Fruit fly (Drosophila melanogaster): ENCODE measurements around the gene CG8176.

- no peak for TF ChIP-seq psq (GFP tag; optimal IDR thresholded peaks at IDR 0.05)
- TF ChIP-seq Jra (GFP tag; optimal IDR thresholded peaks at IDR 0.05), result no peak
Measured at dm6 chr3R:9512193-9513051, 3.4 kb upstream of the CG8176 start.
